Worm (Caenorhabditis elegans) whole organism, midembryonic: ENCODE measurements around the gene D1025.1.
"Not testable (repeated sequence)": the region's sequence is repeated elsewhere in the genome, so short reads cannot be mapped to it uniquely, and the experiment has no call there.

Experiments
- T22C8.4 ChIP-seq: fragments of 200-800 bp; sonication (Bioruptor generic); IDR thresholded peaks from 2 replicates; pipeline ENCODE4 v1.3.6; 2022; ENCODE audit warnings: missing genetic modification characterization, missing compliant biosample characterization
- cog-1 ChIP-seq: sonication (generic microtip); optimal IDR thresholded peaks from 2 replicates; lab custom pipeline; 2016; ENCODE audit warnings: missing genetic modification characterization, missing compliant biosample characterization
- flt-1 ChIP-seq: fragments of 200-800 bp; sonication (Bioruptor generic); IDR thresholded peaks from 2 replicates; pipeline ENCODE4 v1.3.6; 2022; ENCODE audit warnings: missing genetic modification characterization, missing compliant biosample characterization
- med-1 ChIP-seq: sonication (generic microtip); optimal IDR thresholded peaks from 2 replicates; lab custom pipeline; 2017; ENCODE audit warnings: missing genetic modification characterization, mild to moderate bottlenecking, missing compliant biosample characterization, antibody characterized with exemption, missing genetic modification reagents; ENCODE audit not compliant: insufficient read depth
- ref-1 ChIP-seq: fragments of 200-800 bp; sonication (Bioruptor generic); conservative IDR thresholded peaks from 2 replicates; pipeline ENCODE4 v1.3.6; 2022; ENCODE audit warnings: missing genetic modification reagents, missing genetic modification characterization, missing compliant biosample characterization
- tab-1 ChIP-seq: fragments of 200-800 bp; sonication (Bioruptor generic); IDR thresholded peaks from 2 replicates; pipeline ENCODE4 v1.3.6; 2022; ENCODE audit warnings: missing genetic modification characterization, missing compliant biosample characterization
- ztf-23 ChIP-seq: fragments of 200-800 bp; sonication (Bioruptor generic); IDR thresholded peaks from 2 replicates; pipeline ENCODE4 v1.3.6; 2022; ENCODE audit warnings: missing genetic modification reagents, missing genetic modification characterization, missing compliant biosample characterization
- ztf-29 ChIP-seq: fragments of 200-800 bp; sonication (Bioruptor generic); IDR thresholded peaks from 2 replicates; pipeline ENCODE4 v1.3.6; 2022; ENCODE audit warnings: missing genetic modification reagents, missing genetic modification characterization, missing compliant biosample characterization

- not testable (repeated sequence) for TF ChIP-seq ztf-29 (GFP tag; lab: Robert Waterston, UW); ztf-23 (GFP tag; lab: Robert Waterston, UW); ref-1; flt-1 (GFP tag; lab: Robert Waterston, UW); med-1 (GFP tag; lab: Kevin White, UChicago); T22C8.4 (GFP tag; lab: Robert Waterston, UW); tab-1; cog-1 (tag; lab: Kevin White, UChicago)
Observed at ce11 chrX:14528399-14528798, 7.8 kb downstream of the D1025.1 start, which contains the start of gene nspc-19.
